Worm (Caenorhabditis elegans) whole organism, mixed stage, embryonic: Measurements from ENCODE around the gene srw-84.

ENCODE experiments used
- M03D4.4 ChIP-seq: sonication (generic microtip); optimal IDR thresholded peaks from 2 replicates; lab custom pipeline; 2017; ENCODE audit warnings: mild to moderate bottlenecking, missing genetic modification characterization, missing compliant biosample characterization
- bed-3 ChIP-seq: fragments of 200-800 bp; sonication (Bioruptor generic); optimal IDR thresholded peaks from 3 replicates; lab custom pipeline; 2018; ENCODE audit warnings: mild to moderate bottlenecking, missing genetic modification characterization, moderate library complexity, missing compliant biosample characterization
- blmp-1 ChIP-seq: fragments of 150-350 bp; optimal IDR thresholded peaks from 2 replicates; lab custom pipeline; 2014; ENCODE audit warnings: missing biosample characterization, missing genetic modification characterization
- ceh-39 ChIP-seq: fragments of 150-350 bp; optimal IDR thresholded peaks from 2 replicates; lab custom pipeline; 2014; ENCODE audit warnings: missing biosample characterization, missing genetic modification characterization
- ceh-43 ChIP-seq: fragments of 200-800 bp; sonication (Bioruptor generic); optimal IDR thresholded peaks from 2 replicates; lab custom pipeline; 2018; ENCODE audit warnings: mild to moderate bottlenecking, missing genetic modification characterization, moderate library complexity, missing compliant biosample characterization
- ceh-83 ChIP-seq: fragments of 200-800 bp; sonication (Bioruptor generic); optimal IDR thresholded peaks from 2 replicates; lab custom pipeline; 2018; ENCODE audit warnings: mild to moderate bottlenecking, missing genetic modification characterization, missing compliant biosample characterization
- ces-1 ChIP-seq: fragments of 150-350 bp; optimal IDR thresholded peaks from 2 replicates; lab custom pipeline; 2014; ENCODE audit warnings: missing biosample characterization, missing genetic modification reagents, missing genetic modification characterization
- cnd-1 ChIP-seq: fragments of 200-800 bp; sonication (Bioruptor generic); optimal IDR thresholded peaks from 2 replicates; lab custom pipeline; 2018; ENCODE audit warnings: mild to moderate bottlenecking, missing genetic modification characterization, missing compliant biosample characterization
- drap-1 ChIP-seq: fragments of 200-800 bp; sonication (Bioruptor generic); optimal IDR thresholded peaks from 3 replicates; lab custom pipeline; 2018; ENCODE audit warnings: mild to moderate bottlenecking, missing genetic modification characterization, missing compliant biosample characterization
- elt-3 ChIP-seq: fragments of 150-350 bp; optimal IDR thresholded peaks from 2 replicates; lab custom pipeline; 2014; ENCODE audit warnings: missing biosample characterization, missing genetic modification characterization
- flh-1 ChIP-seq: fragments of 200-800 bp; sonication (Bioruptor generic); optimal IDR thresholded peaks from 2 replicates; lab custom pipeline; 2018; ENCODE audit warnings: mild to moderate bottlenecking, missing genetic modification characterization, moderate library complexity, missing compliant biosample characterization
- ham-2 ChIP-seq: fragments of 200-800 bp; sonication (Bioruptor generic); optimal IDR thresholded peaks from 2 replicates; lab custom pipeline; 2018; ENCODE audit warnings: mild to moderate bottlenecking, missing genetic modification characterization, missing compliant biosample characterization
- hlh-1 ChIP-seq: fragments of 150-350 bp; optimal IDR thresholded peaks from 2 replicates; lab custom pipeline; 2014; ENCODE audit warnings: missing biosample characterization, missing genetic modification reagents, missing genetic modification characterization
- lin-13 ChIP-seq: fragments of 150-350 bp; optimal IDR thresholded peaks from 2 replicates; lab custom pipeline; 2014; ENCODE audit warnings: missing biosample characterization, missing genetic modification characterization
- lin-32 ChIP-seq: fragments of 200-800 bp; sonication (Bioruptor generic); optimal IDR thresholded peaks from 2 replicates; lab custom pipeline; 2018; ENCODE audit warnings: mild to moderate bottlenecking, missing genetic modification characterization, missing compliant biosample characterization
- lsy-2 ChIP-seq: fragments of 150-350 bp; optimal IDR thresholded peaks from 2 replicates; lab custom pipeline; 2014; ENCODE audit warnings: missing biosample characterization, missing genetic modification characterization
- mab-5 ChIP-seq: fragments of 150-350 bp; optimal IDR thresholded peaks from 2 replicates; lab custom pipeline; 2014; ENCODE audit warnings: missing biosample characterization, missing genetic modification characterization
- mep-1 ChIP-seq: fragments of 150-350 bp; optimal IDR thresholded peaks from 2 replicates; lab custom pipeline; 2017; ENCODE audit warnings: missing biosample characterization, missing genetic modification reagents, missing genetic modification characterization, inconsistent platforms
- mls-2 ChIP-seq: sonication (generic microtip); optimal IDR thresholded peaks from 2 replicates; lab custom pipeline; 2016; ENCODE audit warnings: mild to moderate bottlenecking, missing genetic modification characterization, moderate library complexity, missing compliant biosample characterization
- nhr-12 ChIP-seq: fragments of 150-350 bp; optimal IDR thresholded peaks from 2 replicates; lab custom pipeline; 2014; ENCODE audit warnings: missing biosample characterization, missing genetic modification characterization
- nhr-2 ChIP-seq: fragments of 150-350 bp; optimal IDR thresholded peaks from 2 replicates; lab custom pipeline; 2014; ENCODE audit warnings: missing biosample characterization, missing genetic modification characterization
- nhr-237 ChIP-seq: fragments of 150-350 bp; optimal IDR thresholded peaks from 2 replicates; lab custom pipeline; 2014; ENCODE audit warnings: missing biosample characterization, missing genetic modification characterization
- nhr-28 ChIP-seq: fragments of 150-350 bp; optimal IDR thresholded peaks from 2 replicates; lab custom pipeline; 2014; ENCODE audit warnings: missing biosample characterization, missing genetic modification characterization
- nhr-76 ChIP-seq: sonication (generic microtip); optimal IDR thresholded peaks from 2 replicates; lab custom pipeline; 2017; ENCODE audit warnings: missing biosample characterization, missing genetic modification characterization
- pha-4 ChIP-seq: fragments of 150-350 bp; optimal IDR thresholded peaks from 2 replicates; lab custom pipeline; 2018; ENCODE audit warnings: missing biosample characterization, missing genetic modification reagents, missing genetic modification characterization
- sem-2 ChIP-seq: fragments of 200-800 bp; sonication (Bioruptor generic); optimal IDR thresholded peaks from 2 replicates; lab custom pipeline; 2018; ENCODE audit warnings: mild to moderate bottlenecking, missing genetic modification characterization, missing compliant biosample characterization
- snpc-4 ChIP-seq: fragments of 150-350 bp; optimal IDR thresholded peaks from 2 replicates; lab custom pipeline; 2014; ENCODE audit warnings: missing biosample characterization, missing genetic modification characterization
- sptf-1 ChIP-seq: sonication (generic microtip); optimal IDR thresholded peaks from 2 replicates; lab custom pipeline; 2017; ENCODE audit warnings: mild to moderate bottlenecking, missing genetic modification characterization, moderate library complexity, missing compliant biosample characterization
- tbx-8 ChIP-seq: fragments of 200-800 bp; sonication (Bioruptor generic); optimal IDR thresholded peaks from 2 replicates; lab custom pipeline; 2018; ENCODE audit warnings: mild to moderate bottlenecking, missing genetic modification characterization, moderate library complexity, missing compliant biosample characterization
- unc-120 ChIP-seq: sonication (generic microtip); optimal IDR thresholded peaks from 2 replicates; lab custom pipeline; 2017; ENCODE audit warnings: missing genetic modification characterization, missing compliant biosample characterization; ENCODE audit not compliant: poor library complexity, severe bottlenecking
- unc-39 ChIP-seq: fragments of 150-350 bp; optimal IDR thresholded peaks from 2 replicates; lab custom pipeline; 2014; ENCODE audit warnings: missing biosample characterization, missing genetic modification characterization
- zip-8 ChIP-seq: fragments of 150-350 bp; optimal IDR thresholded peaks from 2 replicates; lab custom pipeline; 2014; ENCODE audit warnings: missing biosample characterization, missing genetic modification characterization
- ztf-11 ChIP-seq: fragments of 150-350 bp; optimal IDR thresholded peaks from 2 replicates; lab custom pipeline; 2014; ENCODE audit warnings: missing biosample characterization, missing genetic modification characterization

Gene srw-84

DNA sequence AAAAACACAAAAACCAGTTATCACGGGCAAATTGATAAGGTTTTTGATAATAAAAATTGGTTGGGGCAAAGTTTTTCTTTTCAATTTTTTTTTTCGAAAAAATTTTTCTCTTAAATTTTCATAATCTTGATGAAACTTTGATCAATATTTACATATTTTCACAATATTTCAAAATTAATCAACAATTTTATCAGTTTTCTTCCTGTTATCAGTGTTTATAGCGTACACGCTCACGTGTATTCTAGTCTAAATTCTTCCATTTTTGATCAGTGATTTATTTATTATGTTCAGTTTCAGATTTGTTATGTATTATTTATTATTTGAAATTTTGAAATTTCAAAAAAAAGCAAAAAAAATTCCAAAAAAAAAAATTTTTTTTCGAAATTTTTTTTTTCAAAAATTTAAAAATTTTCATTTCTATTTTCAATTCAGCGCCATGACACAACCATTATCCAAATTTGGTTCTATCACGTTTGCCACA is 4.0 kb upstream of the srw-84 start, which contains the start of gene nceh-1:
Gene nceh-1, plus strand, starts transcription at position 431 of the 481 bp plus-strand sequence.
- TF ChIP-seq snpc-4 (tag; lab: Kevin White, UChicago) = no peak
- no peak for TF ChIP-seq ceh-39 (tag; lab: Kevin White, UChicago)
- TF ChIP-seq sptf-1 (tag; lab: Kevin White, UChicago) = no peak
- no peak for TF ChIP-seq zip-8 (tag; lab: Kevin White, UChicago)
- no peak for TF ChIP-seq flh-1 (GFP tag; lab: Kevin White, UChicago)
- TF ChIP-seq nhr-2 (tag; lab: Kevin White, UChicago) = no peak
- TF ChIP-seq lsy-2 (tag; lab: Kevin White, UChicago) = no peak
- no peak for TF ChIP-seq elt-3 (tag; lab: Kevin White, UChicago)
- TF ChIP-seq M03D4.4 (tag; lab: Kevin White, UChicago) = no peak
- no peak for TF ChIP-seq blmp-1 (tag; lab: Kevin White, UChicago)
- no peak for TF ChIP-seq hlh-1 (tag; lab: Kevin White, UChicago)
- TF ChIP-seq nhr-28 = no peak
- no peak for TF ChIP-seq nhr-12 (tag; lab: Kevin White, UChicago)
- no peak for TF ChIP-seq pha-4 (tag; lab: Kevin White, UChicago)

DNA sequence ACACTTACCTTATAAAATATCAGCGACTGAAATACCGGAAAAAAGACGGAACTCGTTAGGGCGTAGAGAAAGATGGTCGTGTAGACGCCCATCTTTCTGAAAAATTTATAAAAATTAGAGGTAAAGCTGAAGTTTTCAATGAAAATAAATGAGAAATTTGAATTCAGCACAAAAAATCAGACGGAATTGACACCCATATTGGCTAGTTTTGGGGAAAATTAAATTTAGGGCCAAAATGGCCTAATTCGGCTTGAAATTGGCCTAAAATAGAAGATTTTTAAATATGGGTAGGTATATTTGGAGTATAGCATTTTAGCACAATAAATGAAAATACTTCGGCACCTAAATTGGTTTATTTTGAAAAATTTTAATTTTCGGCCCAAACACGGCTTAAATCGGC is 9.0 kb downstream of the srw-84 start, which contains the start of gene slcr-46.2:
Gene slcr-46.2, minus strand, starts transcription at position 101 of the 400 bp plus-strand sequence.
- no peak for TF ChIP-seq ceh-39 (tag; lab: Kevin White, UChicago)
- no peak for TF ChIP-seq tbx-8 (GFP tag; lab: Kevin White, UChicago)
- TF ChIP-seq nhr-76 = no peak
- no peak for TF ChIP-seq hlh-1 (tag; lab: Kevin White, UChicago)

DNA sequence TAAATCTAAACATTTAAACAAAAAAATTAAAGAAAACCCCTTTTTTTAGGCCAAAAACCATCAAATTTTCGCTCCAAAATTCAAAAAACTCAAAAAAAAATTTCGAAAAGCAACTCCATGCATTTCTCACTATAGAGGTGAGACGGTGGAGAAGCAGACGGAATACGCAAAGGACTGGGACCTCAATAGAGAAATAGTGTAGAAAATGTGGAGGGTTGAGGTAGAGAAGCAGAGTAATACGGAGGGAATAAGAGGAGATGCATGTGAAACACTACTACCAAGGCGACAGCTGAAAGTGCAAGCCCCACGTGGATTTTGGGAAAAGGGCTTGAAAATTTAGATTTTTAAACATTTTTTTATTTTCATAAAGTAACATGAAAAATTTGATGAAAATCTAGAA is 10.2 kb downstream of the srw-84 start:
- TF ChIP-seq mep-1 (peak; percentile 18), tbx-8 (GFP tag; lab: Kevin White, UChicago) (no peak), pha-4 (tag; lab: Kevin White, UChicago) (peak; percentile 15), sptf-1 (tag; lab: Kevin White, UChicago) (peak; percentile 28)
- TF ChIP-seq, all 35 proteins: peak for 3

DNA sequence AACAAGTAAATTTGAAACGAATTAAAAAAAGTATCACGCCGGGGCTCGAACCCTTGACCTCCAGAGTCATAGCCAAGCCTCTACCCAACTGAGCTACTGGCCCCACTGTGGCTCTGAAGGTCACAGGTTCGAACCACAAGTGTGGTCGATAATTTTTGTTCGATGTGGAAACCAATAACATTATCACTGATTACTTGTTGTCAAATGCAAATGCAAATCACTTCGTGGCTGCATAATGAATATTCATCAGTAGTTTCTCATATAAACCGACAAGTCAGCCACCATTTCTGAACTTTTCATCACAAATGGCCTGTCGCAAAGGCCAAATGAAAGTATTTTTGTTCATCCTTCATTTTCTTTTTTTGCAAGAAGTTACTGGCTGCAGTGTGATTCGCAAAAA is 13.7 kb downstream of the srw-84 start, which contains the start of gene C25F9.8:
Gene C25F9.8, plus strand, starts transcription at position 301 of the 400 bp plus-strand sequence.
- TF ChIP-seq unc-39 (no peak), sptf-1 (tag; lab: Kevin White, UChicago) (no peak), ces-1 (no peak)
- TF ChIP-seq, all 35 proteins: peak for 0

DNA sequence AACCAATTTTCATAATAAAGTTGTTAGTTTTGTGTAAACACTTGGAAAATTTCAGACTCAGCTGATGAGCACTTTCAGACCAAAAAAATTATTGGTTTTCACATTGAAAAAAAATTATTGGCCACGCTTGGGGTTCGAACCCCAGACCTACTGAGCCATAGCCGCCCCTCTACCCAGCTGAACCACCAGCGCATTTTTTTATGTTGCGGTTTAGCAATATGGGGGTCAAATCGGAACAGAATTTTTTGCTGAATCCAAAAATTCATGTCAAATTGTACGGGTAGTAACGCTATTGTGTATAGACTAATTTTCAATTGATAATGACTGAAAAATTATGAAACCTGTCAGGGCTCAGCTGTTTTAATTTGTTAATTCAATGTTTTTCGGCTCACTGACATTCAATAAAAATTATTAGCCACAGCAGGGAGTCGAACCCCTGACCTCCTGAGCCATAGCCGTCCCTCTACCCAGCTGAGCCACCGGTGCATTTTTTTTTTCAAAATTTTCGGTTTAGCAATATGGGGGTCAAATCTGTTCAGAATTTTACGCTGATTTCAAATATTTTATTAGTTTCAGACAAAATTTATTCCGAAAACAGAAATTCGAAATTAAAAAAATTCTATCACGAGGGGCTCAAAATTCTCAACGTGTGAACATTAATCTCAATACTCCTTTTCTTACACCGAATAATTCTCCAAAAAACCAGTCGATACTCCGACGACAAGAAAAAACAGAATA is 15.7 kb downstream of the srw-84 start:
- TF ChIP-seq nhr-2 (tag; lab: Kevin White, UChicago) (no peak), zip-8 (tag; lab: Kevin White, UChicago) (no peak), bed-3 (no peak), sem-2 (GFP tag; lab: Kevin White, UChicago) (no peak), lsy-2 (tag; lab: Kevin White, UChicago) (no peak), blmp-1 (tag; lab: Kevin White, UChicago) (no peak), nhr-28 (no peak), tbx-8 (GFP tag; lab: Kevin White, UChicago) (no peak), lin-32 (GFP tag; lab: Kevin White, UChicago) (no peak), unc-120 (no peak), ztf-11 (tag; lab: Kevin White, UChicago) (no peak), pha-4 (tag; lab: Kevin White, UChicago) (no peak), lin-13 (tag; lab: Kevin White, UChicago) (no peak), mls-2 (tag; lab: Kevin White, UChicago) (no peak), nhr-237 (tag; lab: Kevin White, UChicago) (no peak), elt-3 (tag; lab: Kevin White, UChicago) (no peak), snpc-4 (tag; lab: Kevin White, UChicago) (no peak)

DNA sequence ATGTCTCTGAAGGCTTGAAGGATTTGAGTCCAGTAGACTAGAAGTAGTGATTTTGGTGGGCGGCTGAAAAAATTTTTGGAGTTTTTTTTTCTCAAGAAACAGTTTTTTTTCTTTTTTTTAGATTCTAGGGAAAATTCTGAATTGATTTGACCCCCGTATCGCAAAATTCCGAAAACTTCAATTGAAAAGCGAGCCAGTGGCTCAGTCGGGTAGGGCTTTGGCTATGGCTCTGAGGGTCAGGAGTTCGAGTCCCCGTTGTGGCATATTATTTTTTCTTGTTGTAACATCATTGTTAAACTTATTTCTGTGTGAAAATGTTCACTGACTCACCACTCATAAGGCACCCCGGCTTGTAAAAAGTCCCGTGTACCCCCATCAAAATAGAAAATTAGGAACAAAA is 17.3 kb downstream of the srw-84 start:
- TF ChIP-seq ces-1 = no peak
- no peak for TF ChIP-seq ceh-39 (tag; lab: Kevin White, UChicago)
- no peak for TF ChIP-seq lin-13 (tag; lab: Kevin White, UChicago)
- no peak for TF ChIP-seq ceh-83
- no peak for TF ChIP-seq mab-5 (tag; lab: Kevin White, UChicago)
- no peak for TF ChIP-seq lsy-2 (tag; lab: Kevin White, UChicago)
- TF ChIP-seq snpc-4 (tag; lab: Kevin White, UChicago) = no peak
- no peak for TF ChIP-seq cnd-1 (tag; lab: Kevin White, UChicago)
- no peak for TF ChIP-seq ceh-43 (GFP tag; lab: Kevin White, UChicago)
- no peak for TF ChIP-seq mep-1
- TF ChIP-seq unc-120 = no peak
- no peak for TF ChIP-seq blmp-1 (tag; lab: Kevin White, UChicago)
- TF ChIP-seq M03D4.4 (tag; lab: Kevin White, UChicago) = no peak
- TF ChIP-seq ham-2 (GFP tag; lab: Kevin White, UChicago) = no peak
- TF ChIP-seq unc-39 = no peak
- no peak for TF ChIP-seq drap-1
